Fruit fly (Drosophila melanogaster): ENCODE data around the gene Ahcy.

DNA sequence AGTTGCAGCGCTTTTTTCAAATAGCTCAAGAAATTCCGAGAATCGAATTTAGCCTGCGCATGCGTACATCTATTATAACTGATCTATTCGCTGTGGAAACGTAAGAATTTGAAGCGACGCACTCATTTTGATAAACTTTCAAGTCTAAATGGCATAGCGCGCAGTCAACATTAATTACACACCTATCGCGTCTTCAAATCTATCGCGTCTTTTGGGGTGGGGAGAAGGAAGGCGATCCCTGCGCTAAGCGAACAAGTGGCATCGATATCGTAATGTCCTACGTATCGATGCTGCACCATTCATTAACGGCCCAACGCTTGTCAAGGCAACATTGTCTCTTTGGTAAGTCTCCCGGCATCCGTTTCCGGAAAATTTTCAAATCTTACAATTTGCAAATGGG lies 25.7 kb downstream of the Ahcy start, which contains the start of gene CG6324:
- no peak for TF ChIP-seq toe (GFP tag; optimal IDR thresholded peaks at IDR 0.05)
- TF ChIP-seq CG5204 (GFP tag; optimal IDR thresholded peaks at IDR 0.05) = no peak
- no peak for TF ChIP-seq CG1620 (GFP tag; optimal IDR thresholded peaks at IDR 0.05)
- no peak for TF ChIP-seq ovo (GFP tag; optimal IDR thresholded peaks at IDR 0.05)
- no peak for TF ChIP-seq kay (GFP tag; ENCODE audit: borderline replicate concordance)
- no peak for TF ChIP-seq CG11617 (GFP tag; optimal IDR thresholded peaks at IDR 0.05)
- no peak for TF ChIP-seq Hr96 (GFP tag; optimal IDR thresholded peaks at IDR 0.05)

All from whole organism, adult.